Worm (Caenorhabditis elegans): Measurements from ENCODE around the gene nep-22.

Gene nep-22

ce11 chrX:9076886-9077285 is 42.5 kb downstream of the nep-22 start, which contains the start of gene F47E1.1:
Gene F47E1.1, plus strand, starts transcription at chrX:9077186.
- no peak for TF ChIP-seq madf-5 (GFP tag; IDR thresholded peaks at IDR 0.05)
- TF ChIP-seq unc-62 (GFP tag; optimal IDR thresholded peaks at IDR 0.05 in 1 of 2), result no peak
- TF ChIP-seq unc-62 (tag; optimal IDR thresholded peaks at IDR 0.05), result no peak
- TF ChIP-seq nhr-41 (GFP tag; IDR thresholded peaks at IDR 0.05), result no peak
- no peak for TF ChIP-seq lin-38 (GFP tag; IDR thresholded peaks at IDR 0.05)
- TF ChIP-seq F49E8.2 (tag; optimal IDR thresholded peaks at IDR 0.05; ENCODE audit: borderline replicate concordance), result no peak
- no peak for TF ChIP-seq ceh-82 (tag; optimal IDR thresholded peaks at IDR 0.05)
- no peak for TF ChIP-seq hlh-30 (tag; optimal IDR thresholded peaks at IDR 0.05; ENCODE audit: insufficient read depth)
- TF ChIP-seq mxl-2 (GFP tag; conservative IDR thresholded peaks at IDR 0.05), result no peak
- no peak for TF ChIP-seq aly-2 (tag; optimal IDR thresholded peaks at IDR 0.05)
- no peak for TF ChIP-seq zag-1 (tag; optimal IDR thresholded peaks at IDR 0.05)

- TF ChIP-seq mxl-2 (GFP tag; conservative IDR thresholded peaks at IDR 0.05) (no peak), dmd-8 (GFP tag; IDR thresholded peaks at IDR 0.05) (peak; percentile 93), nhr-48 (tag; optimal IDR thresholded peaks at IDR 0.05) (peak; percentile 36), madf-5 (GFP tag; IDR thresholded peaks at IDR 0.05) (peak in 1 of 2 experiments; percentile 72; a peak in 2 of 4 replicates), F37D6.2 (tag; optimal IDR thresholded peaks at IDR 0.05) (peak; percentile 34), lir-3 (tag; optimal IDR thresholded peaks at IDR 0.05) (peak; percentile 30), lin-13 (GFP tag; optimal IDR thresholded peaks at IDR 0.05) (peak; percentile 43), ztf-7 (tag; optimal IDR thresholded peaks at IDR 0.05) (no peak), tag-97 (GFP tag; IDR thresholded peaks at IDR 0.05) (no peak), dve-1 (tag; optimal IDR thresholded peaks at IDR 0.05; ENCODE audit: insufficient read depth) (peak; percentile 7), hlh-30 (tag; optimal IDR thresholded peaks at IDR 0.05; ENCODE audit: insufficient read depth) (peak; percentile 28), zfp-3 (GFP tag; conservative IDR thresholded peaks at IDR 0.05) (no peak), dpl-1 (GFP tag; optimal IDR thresholded peaks at IDR 0.05) (no peak), rbr-2 (tag; optimal IDR thresholded peaks at IDR 0.05) (peak; percentile 36), F49E8.2 (tag; optimal IDR thresholded peaks at IDR 0.05; ENCODE audit: borderline replicate concordance) (peak; percentile 45), ceh-20 (GFP tag; IDR thresholded peaks at IDR 0.05) (0 out of 2 replicates have a peak, but pooled peaks have one; percentile 43), zag-1 (tag; optimal IDR thresholded peaks at IDR 0.05) (no peak), daf-16 (GFP tag; optimal IDR thresholded peaks at IDR 0.05) (peak in 1 of 2 experiments; percentile 79), daf-16 (tag; optimal IDR thresholded peaks at IDR 0.05) (peak; percentile 44), pha-4 (GFP tag; IDR thresholded peaks at IDR 0.05) (peak; percentile 70; the same call in 1 of the 2 replicates), pha-4 (tag; optimal IDR thresholded peaks at IDR 0.05) (no peak), hif-1 (tag; optimal IDR thresholded peaks at IDR 0.05) (no peak), pqm-1 (tag; optimal IDR thresholded peaks at IDR 0.05) (no peak), unc-62 (GFP tag; optimal IDR thresholded peaks at IDR 0.05 in 1 of 2) (peak in 1 of 2 experiments; percentile 71), unc-62 (tag; optimal IDR thresholded peaks at IDR 0.05) (no peak), tra-1 (GFP tag; IDR thresholded peaks at IDR 0.05) (no peak), fos-1 (tag; optimal IDR thresholded peaks at IDR 0.05) (no peak), dmd-9 (GFP tag; IDR thresholded peaks at IDR 0.05) (peak; percentile 66), nhr-11 (tag; optimal IDR thresholded peaks at IDR 0.05) (no peak), lin-1 (GFP tag; IDR thresholded peaks at IDR 0.05) (no peak), ceh-44 (GFP tag; IDR thresholded peaks at IDR 0.05) (0 out of 2 replicates have a peak, but pooled peaks have one; percentile 4), attf-4 (tag; optimal IDR thresholded peaks at IDR 0.05) (no peak), spr-1 (tag; optimal IDR thresholded peaks at IDR 0.05) (peak; percentile 48), zip-11 (GFP tag; IDR thresholded peaks at IDR 0.05) (no peak), F26F4.8 (GFP tag; conservative IDR thresholded peaks at IDR 0.05) (peak; percentile 86), zip-2 (tag; optimal IDR thresholded peaks at IDR 0.05) (peak; percentile 39), ces-1 (GFP tag; optimal IDR thresholded peaks at IDR 0.05) (no peak), ZK546.5 (tag; optimal IDR thresholded peaks at IDR 0.05) (no peak), snpc-4 (tag; optimal IDR thresholded peaks at IDR 0.05) (no peak), aly-2 (tag; optimal IDR thresholded peaks at IDR 0.05) (no peak), mep-1 (tag; optimal IDR thresholded peaks at IDR 0.05) (peak; percentile 44), spr-3 (GFP tag; optimal IDR thresholded peaks at IDR 0.05) (peak; percentile 6), vab-7 (GFP tag; IDR thresholded peaks at IDR 0.05) (no peak), Y105C5A.15 (GFP tag; IDR thresholded peaks at IDR 0.05) (0 out of 2 replicates have a peak, but pooled peaks have one; percentile 61), arid-1 (GFP tag; conservative IDR thresholded peaks at IDR 0.05) (peak; percentile 70; the same call in 1 of the 2 replicates), egl-27 (tag; optimal IDR thresholded peaks at IDR 0.05) (no peak)
These were observed 43.8 kb downstream of the nep-22 start for ce11 chrX:9078149-9078548.

Measured in whole organism, L4 larva.